Fruit fly (Drosophila melanogaster) whole organism, embryonic: Measurements from ENCODE around the gene mus301.

ENCODE experiments used
- ATbp ChIP-seq: fragments of 200-800 bp; sonication (Bioruptor generic); optimal IDR thresholded peaks from 2 replicates; lab custom pipeline; 2017; ENCODE audit warnings: missing biosample characterization, mild to moderate bottlenecking, missing genetic modification characterization, missing genetic modification reagents
- Adf1 ChIP-seq: fragments of 200-800 bp; sonication (Bioruptor generic); IDR thresholded peaks from 2 replicates; pipeline ENCODE4 v1.3.6; 2022; ENCODE audit warnings: missing biosample characterization, missing genetic modification characterization
- Awh ChIP-seq: fragments of 200-800 bp; sonication (Bioruptor generic); IDR thresholded peaks from 2 replicates; pipeline ENCODE4, ENCODE4 v1.3.6; 2022; ENCODE audit warnings: missing biosample characterization, missing genetic modification characterization
- CG10147 ChIP-seq: fragments of 200-800 bp; sonication (Bioruptor generic); optimal IDR thresholded peaks from 2 replicates; lab custom pipeline; 2019; ENCODE audit warnings: missing biosample characterization, mild to moderate bottlenecking, missing genetic modification characterization, moderate library complexity
- CG10543 ChIP-seq: fragments of 200-800 bp; sonication (Bioruptor generic); optimal IDR thresholded peaks from 3 replicates; lab custom pipeline; 2017; ENCODE audit warnings: missing biosample characterization, mild to moderate bottlenecking, missing genetic modification characterization, moderate library complexity
- CG12299 ChIP-seq: fragments of 200-800 bp; sonication (Bioruptor generic); optimal IDR thresholded peaks from 2 replicates; lab custom pipeline; 2018; ENCODE audit warnings: missing biosample characterization, mild to moderate bottlenecking, missing genetic modification characterization
- CG13775 ChIP-seq: fragments of 200-800 bp; sonication (Bioruptor generic); optimal IDR thresholded peaks from 3 replicates; lab custom pipeline; 2017; ENCODE audit warnings: missing biosample characterization, mild to moderate bottlenecking, missing genetic modification characterization
- CG14014 ChIP-seq: fragments of 200-800 bp; sonication (Bioruptor generic); IDR thresholded peaks from 2 replicates; pipeline ENCODE4 v1.3.6; 2022; ENCODE audit warnings: missing biosample characterization, missing genetic modification characterization
- CG17359 ChIP-seq: fragments of 200-800 bp; sonication (Bioruptor generic); optimal IDR thresholded peaks from 3 replicates; lab custom pipeline; 2018; ENCODE audit warnings: missing biosample characterization, mild to moderate bottlenecking, missing genetic modification characterization, moderate library complexity
- CG2116 ChIP-seq: fragments of 200-800 bp; sonication (Bioruptor generic); optimal IDR thresholded peaks from 3 replicates; lab custom pipeline; 2018; ENCODE audit warnings: missing biosample characterization, mild to moderate bottlenecking, missing genetic modification characterization
- CG30431 ChIP-seq: fragments of 200-800 bp; sonication (Bioruptor generic); optimal IDR thresholded peaks from 2 replicates; lab custom pipeline; 2017; ENCODE audit warnings: missing biosample characterization, missing genetic modification characterization
- CG34376 ChIP-seq: fragments of 200-800 bp; sonication (Bioruptor generic); optimal IDR thresholded peaks from 2 replicates; lab custom pipeline; 2018; ENCODE audit warnings: missing biosample characterization, mild to moderate bottlenecking, missing genetic modification characterization
- CG3995 ChIP-seq: fragments of 200-800 bp; sonication (Bioruptor generic); optimal IDR thresholded peaks from 3 replicates; lab custom pipeline; 2016; ENCODE audit warnings: missing biosample characterization, missing genetic modification characterization
- CG42726 ChIP-seq: fragments of 200-800 bp; sonication (Bioruptor generic); IDR thresholded peaks from 2 replicates; pipeline ENCODE4 v1.3.6; 2022; ENCODE audit warnings: missing biosample characterization, missing genetic modification characterization; ENCODE audit not compliant: partially characterized antibody
- CG43689 ChIP-seq: fragments of 200-800 bp; sonication (Bioruptor generic); IDR thresholded peaks from 2 replicates; pipeline ENCODE4 v1.3.6; 2022; ENCODE audit warnings: missing biosample characterization, missing genetic modification characterization
- CG5953 ChIP-seq: fragments of 200-800 bp; sonication (Bioruptor generic); IDR thresholded peaks from 2 replicates; pipeline ENCODE4 v1.3.6; 2022; ENCODE audit warnings: missing biosample characterization, missing genetic modification characterization
- CG7271 ChIP-seq: fragments of 200-800 bp; sonication (Bioruptor generic); optimal IDR thresholded peaks from 2 replicates; lab custom pipeline; 2018; ENCODE audit warnings: missing biosample characterization, mild to moderate bottlenecking, missing genetic modification characterization, moderate library complexity
- CG7357 ChIP-seq: fragments of 200-800 bp; sonication (Bioruptor generic); IDR thresholded peaks from 3 replicates; pipeline ENCODE4 v1.3.6; 2022; ENCODE audit warnings: missing biosample characterization, missing genetic modification characterization
- CG8281 ChIP-seq: fragments of 200-800 bp; sonication (Bioruptor generic); optimal IDR thresholded peaks from 2 replicates; lab custom pipeline; 2018; ENCODE audit warnings: missing biosample characterization, mild to moderate bottlenecking, missing genetic modification characterization, moderate library complexity
- CG9609 ChIP-seq: fragments of 200-800 bp; sonication (Bioruptor generic); optimal IDR thresholded peaks from 3 replicates; lab custom pipeline; 2016; ENCODE audit warnings: missing biosample characterization, missing genetic modification characterization
- CHES-1-like ChIP-seq: fragments of 200-800 bp; sonication (Bioruptor generic); optimal IDR thresholded peaks from 2 replicates; lab custom pipeline; 2016; ENCODE audit warnings: missing biosample characterization, missing genetic modification characterization
- Camta ChIP-seq: fragments of 200-800 bp; sonication (Bioruptor generic); optimal IDR thresholded peaks from 2 replicates; lab custom pipeline; 2016; ENCODE audit warnings: missing biosample characterization, missing genetic modification characterization
- Dfd ChIP-seq, 2 experiments: fragments of >200 bp; optimal IDR thresholded peaks; 2 replicates each; lab custom pipeline; 2017; ENCODE audit warnings: missing biosample characterization in 2 of 2, missing genetic modification characterization in 2 of 2
- Dip2 ChIP-seq: fragments of 200-800 bp; sonication (Bioruptor generic); IDR thresholded peaks from 2 replicates; pipeline ENCODE4 v1.3.6; 2022; ENCODE audit warnings: missing biosample characterization, missing genetic modification characterization
- Dip3 ChIP-seq: fragments of 200-800 bp; sonication (Bioruptor generic); optimal IDR thresholded peaks from 3 replicates; lab custom pipeline; 2016; ENCODE audit warnings: missing biosample characterization, missing genetic modification characterization
- Eip74EF ChIP-seq, 2 experiments: fragments of 200-800 bp in 1 of 2; fragments of >200 bp in 1 of 2; sonication (Bioruptor generic) in 1 of 2; optimal IDR thresholded peaks; 2 replicates each; lab custom pipeline; 2017 to 2019; ENCODE audit warnings: missing biosample characterization in 2 of 2, missing genetic modification characterization in 2 of 2, mild to moderate bottlenecking in 1 of 2, moderate library complexity in 1 of 2
- HHEX ChIP-seq: fragments of 200-800 bp; sonication (Bioruptor generic); optimal IDR thresholded peaks from 3 replicates; lab custom pipeline; 2017; ENCODE audit warnings: missing biosample characterization, mild to moderate bottlenecking, missing genetic modification characterization, missing genetic modification reagents
- PHDP ChIP-seq: fragments of 200-800 bp; sonication (Bioruptor generic); optimal IDR thresholded peaks from 3 replicates; lab custom pipeline; 2018; ENCODE audit warnings: missing biosample characterization, mild to moderate bottlenecking, missing genetic modification characterization, moderate library complexity
- Sox102F ChIP-seq: fragments of 200-800 bp; sonication (Bioruptor generic); optimal IDR thresholded peaks from 2 replicates; lab custom pipeline; 2018; ENCODE audit warnings: missing biosample characterization, mild to moderate bottlenecking, missing genetic modification characterization, moderate library complexity
- Tbp ChIP-seq: fragments of >200 bp; optimal IDR thresholded peaks from 2 replicates; lab custom pipeline; 2018; ENCODE audit warnings: missing biosample characterization, missing genetic modification characterization
- Xbp1 ChIP-seq: fragments of 200-800 bp; sonication (Bioruptor generic); optimal IDR thresholded peaks from 3 replicates; lab custom pipeline; 2016; ENCODE audit warnings: missing biosample characterization, mild to moderate bottlenecking, missing genetic modification characterization
- amos ChIP-seq: fragments of 200-800 bp; sonication (Bioruptor generic); IDR thresholded peaks from 2 replicates; pipeline ENCODE4 v1.3.6; 2022; ENCODE audit warnings: missing biosample characterization, missing genetic modification characterization; ENCODE audit not compliant: partially characterized antibody
- cad ChIP-seq: fragments of >200 bp; optimal IDR thresholded peaks from 2 replicates; lab custom pipeline; 2017; ENCODE audit warnings: missing biosample characterization, missing genetic modification characterization
- cas ChIP-seq: fragments of 200-800 bp; sonication (Bioruptor generic); IDR thresholded peaks from 2 replicates; pipeline ENCODE4 v1.3.6; 2022; ENCODE audit warnings: missing biosample characterization, missing genetic modification characterization
- caup ChIP-seq: fragments of 200-800 bp; sonication (Bioruptor generic); optimal IDR thresholded peaks from 3 replicates; lab custom pipeline; 2017; ENCODE audit warnings: missing biosample characterization, mild to moderate bottlenecking, missing genetic modification characterization, moderate library complexity; ENCODE audit not compliant: severe bottlenecking
- cg ChIP-seq: fragments of 200-800 bp; sonication (Bioruptor generic); optimal IDR thresholded peaks from 3 replicates; lab custom pipeline; 2019; ENCODE audit warnings: missing biosample characterization, mild to moderate bottlenecking, missing genetic modification characterization, moderate library complexity
- cwo ChIP-seq: fragments of 200-800 bp; sonication (Bioruptor generic); optimal IDR thresholded peaks from 3 replicates; lab custom pipeline; 2017; ENCODE audit warnings: missing biosample characterization, missing genetic modification characterization, mild to moderate bottlenecking, moderate library complexity, missing genetic modification reagents
- dmrt99B ChIP-seq: fragments of 200-800 bp; sonication (Bioruptor generic); optimal IDR thresholded peaks from 2 replicates; lab custom pipeline; 2018; ENCODE audit warnings: missing biosample characterization, mild to moderate bottlenecking, missing genetic modification characterization, moderate library complexity
- ems ChIP-seq: fragments of 200-800 bp; sonication (Bioruptor generic); optimal IDR thresholded peaks from 3 replicates; lab custom pipeline; 2016; ENCODE audit warnings: missing biosample characterization, missing genetic modification characterization
- fru ChIP-seq: fragments of >200 bp; optimal IDR thresholded peaks from 2 replicates; lab custom pipeline; 2017
- gsb-n ChIP-seq: fragments of 200-800 bp; sonication (Bioruptor generic); optimal IDR thresholded peaks from 3 replicates; lab custom pipeline; 2018; ENCODE audit warnings: missing biosample characterization, mild to moderate bottlenecking, missing genetic modification characterization
- jumu ChIP-seq: fragments of 200-800 bp; sonication (Bioruptor generic); optimal IDR thresholded peaks from 3 replicates; lab custom pipeline; 2016; ENCODE audit warnings: missing biosample characterization, missing genetic modification characterization
- lab ChIP-seq: fragments of 200-800 bp; sonication (Bioruptor generic); optimal IDR thresholded peaks from 3 replicates; lab custom pipeline; 2017; ENCODE audit warnings: missing biosample characterization, missing genetic modification characterization, mild to moderate bottlenecking, moderate library complexity, missing genetic modification reagents
- tap ChIP-seq: fragments of 200-800 bp; optimal IDR thresholded peaks from 3 replicates; lab custom pipeline; 2019; ENCODE audit warnings: missing biosample characterization, mild to moderate bottlenecking, missing genetic modification characterization, moderate library complexity
- usp ChIP-seq: fragments of >200 bp; optimal IDR thresholded peaks from 2 replicates; lab custom pipeline; 2017; ENCODE audit warnings: missing biosample characterization, missing genetic modification characterization
- wek ChIP-seq: fragments of 200-800 bp; sonication (Bioruptor generic); optimal IDR thresholded peaks from 3 replicates; lab custom pipeline; 2018; ENCODE audit warnings: missing biosample characterization, mild to moderate bottlenecking, missing genetic modification characterization, moderate library complexity
- wor ChIP-seq: fragments of 200-800 bp; sonication (Bioruptor generic); IDR thresholded peaks from 2 replicates; pipeline ENCODE4 v1.3.6; 2022; ENCODE audit warnings: missing biosample characterization, missing genetic modification characterization
- zfh1 ChIP-seq: fragments of 200-800 bp; sonication (Bioruptor generic); IDR thresholded peaks from 3 replicates; pipeline ENCODE4 v1.3.6; 2022; ENCODE audit warnings: missing biosample characterization, missing genetic modification characterization

Gene mus301

DNA sequence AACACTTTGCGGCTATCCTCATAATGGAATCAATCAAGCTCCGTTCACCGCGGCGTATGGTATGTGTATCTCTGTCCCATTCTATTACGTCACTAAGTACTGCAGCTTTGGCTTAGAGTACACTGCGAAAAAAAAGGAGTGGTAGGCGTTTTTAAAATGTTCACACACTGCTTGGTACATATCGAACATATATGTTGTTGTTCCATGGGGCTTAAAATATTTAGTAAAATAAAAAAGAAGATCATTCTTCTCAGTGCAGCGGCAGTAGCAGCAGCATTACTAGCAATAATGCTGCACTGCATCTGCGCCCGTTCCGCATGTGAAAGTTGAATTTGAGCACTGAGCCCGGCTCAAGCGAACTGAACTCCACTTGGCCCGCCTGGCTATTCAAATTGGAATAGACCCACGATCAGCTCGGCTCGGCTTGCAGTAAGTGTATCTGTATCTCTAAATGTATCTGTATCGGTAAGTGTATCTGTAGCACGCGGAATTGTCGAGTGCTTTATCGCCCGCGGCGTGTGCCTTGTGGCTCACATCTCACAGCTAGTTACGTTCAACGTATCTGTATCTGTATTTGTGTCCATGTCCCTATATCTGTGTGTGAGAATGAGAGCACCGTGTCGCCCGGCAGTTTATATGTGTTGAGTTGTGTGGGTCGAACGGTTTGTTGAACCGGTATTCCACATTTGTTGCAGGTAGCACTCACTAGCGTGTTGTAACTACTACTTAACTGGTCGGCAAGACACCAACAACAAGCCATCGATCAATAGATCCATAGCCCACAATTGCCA lies 15.8 kb downstream of the mus301 start (continued):
- peak; percentile 61 for TF ChIP-seq tap (tag; lab: Kevin White, UChicago)
- peak; percentile 84 for TF ChIP-seq Sox102F
- no peak for TF ChIP-seq amos (GFP tag; lab: Robert Waterston, UW)
- peak; percentile 72 for TF ChIP-seq cg (GFP tag; lab: Kevin White, UChicago)
- TF ChIP-seq cas (GFP tag; lab: Robert Waterston, UW) = no peak
- TF ChIP-seq Tbp (GFP tag; lab: Kevin White, UChicago) = no peak
- no peak for TF ChIP-seq CG34376
- TF ChIP-seq lab (GFP tag; lab: Kevin White, UChicago) = peak; percentile 47
- TF ChIP-seq ATbp = peak; percentile 58
- no peak for TF ChIP-seq usp (GFP tag; lab: Kevin White, UChicago)
- no peak for TF ChIP-seq CG7357 (GFP tag; lab: Robert Waterston, UW)
- no peak for TF ChIP-seq cad (GFP tag; lab: Kevin White, UChicago)
- TF ChIP-seq CG42726 (GFP tag; lab: Robert Waterston, UW) = no peak
- TF ChIP-seq Eip74EF (GFP tag; optimal IDR thresholded peaks at IDR 0.05; lab: Kevin White, UChicago) = peak in 1 of 2 experiments; percentile 40
- TF ChIP-seq dmrt99B (tag; lab: Kevin White, UChicago) = peak; percentile 80
- TF ChIP-seq PHDP (tag; lab: Kevin White, UChicago) = peak; percentile 49
- TF ChIP-seq HHEX (GFP tag; lab: Kevin White, UChicago) = peak; percentile 58
- no peak for TF ChIP-seq Dfd (GFP tag; optimal IDR thresholded peaks at IDR 0.05; lab: Kevin White, UChicago)
- TF ChIP-seq CG17359 (tag; lab: Kevin White, UChicago) = peak; percentile 82
- TF ChIP-seq CG13775 (GFP tag; lab: Kevin White, UChicago) = peak; percentile 2
- peak; percentile 12 for TF ChIP-seq ems (GFP tag; lab: Kevin White, UChicago)
- no peak; the same call in 1 of the 2 replicates for TF ChIP-seq CG43689 (GFP tag; lab: Robert Waterston, UW)
- TF ChIP-seq wek (GFP tag; lab: Kevin White, UChicago) = no peak
- TF ChIP-seq Dip2 (GFP tag; lab: Robert Waterston, UW) = no peak
- TF ChIP-seq Awh (GFP tag; lab: Robert Waterston, UW) = peak; percentile 47; the same call in 1 of the 2 replicates
- no peak for TF ChIP-seq CG7271
- TF ChIP-seq zfh1 (GFP tag; lab: Robert Waterston, UW) = peak; percentile 44; the same call in 1 of the 3 replicates
- no peak for TF ChIP-seq CG30431 (GFP tag; lab: Kevin White, UChicago)
- peak; percentile 5 for TF ChIP-seq CG2116
- TF ChIP-seq jumu (GFP tag; lab: Kevin White, UChicago) = peak; percentile 27
- no peak for TF ChIP-seq CG12299
- no peak for TF ChIP-seq Dip3 (GFP tag; lab: Kevin White, UChicago)
- TF ChIP-seq CHES-1-like (GFP tag; lab: Kevin White, UChicago) = no peak
- no peak for TF ChIP-seq CG3995
- TF ChIP-seq Xbp1 (GFP tag; lab: Kevin White, UChicago) = peak; percentile 72
- TF ChIP-seq Camta = peak; percentile 26
- no peak for TF ChIP-seq Adf1 (GFP tag; lab: Robert Waterston, UW)
- peak; percentile 52; the same call in 1 of the 2 replicates for TF ChIP-seq CG5953
- TF ChIP-seq fru (lab: Kevin White, UChicago) = no peak
- peak; percentile 44 for TF ChIP-seq CG9609
- no peak for TF ChIP-seq CG10543 (GFP tag; lab: Kevin White, UChicago)
- TF ChIP-seq CG14014 (GFP tag; lab: Robert Waterston, UW) = 0 out of 2 replicates have a peak, but pooled peaks have one; percentile 31
- no peak for TF ChIP-seq CG10147
- peak; percentile 10 for TF ChIP-seq gsb-n (tag; lab: Kevin White, UChicago)
- peak; percentile 39; the same call in 1 of the 2 replicates for TF ChIP-seq wor (GFP tag; lab: Robert Waterston, UW)
- no peak for TF ChIP-seq caup
- peak; percentile 7 for TF ChIP-seq cwo
- TF ChIP-seq CG8281 = peak; percentile 3
